Worm (Caenorhabditis elegans): Measurements from ENCODE around the gene clec-119.

- no peak for TF ChIP-seq cog-1 (tag; optimal IDR thresholded peaks at IDR 0.05)
- no peak for TF ChIP-seq ref-1 (GFP tag; conservative IDR thresholded peaks at IDR 0.05)
- TF ChIP-seq med-1 (GFP tag; optimal IDR thresholded peaks at IDR 0.05; ENCODE audit: insufficient read depth): no peak
- no peak for TF ChIP-seq klf-2 (GFP tag; conservative IDR thresholded peaks at IDR 0.05)
- no peak for TF ChIP-seq tab-1 (GFP tag; IDR thresholded peaks at IDR 0.05)
- TF ChIP-seq T22C8.4 (GFP tag; IDR thresholded peaks at IDR 0.05): no peak
- no peak for TF ChIP-seq flt-1 (GFP tag; IDR thresholded peaks at IDR 0.05)
These were observed 2.9 kb downstream of the clec-119 start, which contains the start of gene clpr-2 for ce11 chrII:1258634-1259033.
